Fruit fly (Drosophila melanogaster): ENCODE data around the gene LeuRS.

DNA sequence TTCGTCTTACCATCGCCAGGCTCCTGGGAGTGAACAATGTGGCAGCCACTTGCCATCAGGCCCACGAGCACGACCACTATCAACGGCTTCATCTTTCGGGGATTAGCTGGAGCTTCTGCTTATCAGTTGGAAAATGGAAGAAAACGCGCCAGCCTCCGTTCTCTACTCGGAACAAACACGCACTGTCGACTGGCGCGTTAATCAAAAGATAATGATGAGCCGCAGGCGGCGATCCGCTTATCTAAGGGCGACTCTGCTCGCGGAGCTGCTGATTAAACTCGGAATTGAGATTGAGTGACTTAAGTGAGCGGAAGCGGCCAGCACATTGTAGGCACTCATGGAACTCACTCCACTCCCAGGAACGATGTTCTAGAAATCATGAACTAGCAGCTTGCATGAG, 52.7 kb downstream of the LeuRS start, which contains the start of gene CG3246:
- no peak for TF ChIP-seq Jra (GFP tag; optimal IDR thresholded peaks at IDR 0.05)
- no peak for TF ChIP-seq br (GFP tag; optimal IDR thresholded peaks at IDR 0.05)
- no peak for TF ChIP-seq dl (GFP tag; optimal IDR thresholded peaks at IDR 0.05; ENCODE audit: insufficient read depth in 1 of 2, partially characterized antibody in 2 of 2)
- TF ChIP-seq Abd-B (GFP tag; optimal IDR thresholded peaks at IDR 0.05): no peak
- no peak for TF ChIP-seq usp (GFP tag; optimal IDR thresholded peaks at IDR 0.05)
- no peak for TF ChIP-seq psq (GFP tag; optimal IDR thresholded peaks at IDR 0.05)
- no peak for TF ChIP-seq h (GFP tag; optimal IDR thresholded peaks at IDR 0.05)
- no peak for TF ChIP-seq rgr (GFP tag; optimal IDR thresholded peaks at IDR 0.05)
- TF ChIP-seq fru (GFP tag; optimal IDR thresholded peaks at IDR 0.05): no peak
- TF ChIP-seq lola (GFP tag; optimal IDR thresholded peaks at IDR 0.05): no peak
- no peak for TF ChIP-seq pan (optimal IDR thresholded peaks at IDR 0.05)
- no peak for TF ChIP-seq brk (GFP tag; optimal IDR thresholded peaks at IDR 0.05)
